Fruit fly (Drosophila melanogaster): Measurements from ENCODE around the gene Cadps.

dm6 chr4:1234749-1235148, 4.1 kb downstream of the Cadps start:
- no peak for TF ChIP-seq OdsH (GFP tag; optimal IDR thresholded peaks at IDR 0.05)
- no peak for TF ChIP-seq CG9705 (GFP tag; optimal IDR thresholded peaks at IDR 0.05)
- TF ChIP-seq brk (GFP tag; optimal IDR thresholded peaks at IDR 0.05): no peak
- TF ChIP-seq woc (GFP tag; optimal IDR thresholded peaks at IDR 0.05): no peak
- no peak for TF ChIP-seq usp (GFP tag; optimal IDR thresholded peaks at IDR 0.05)
- TF ChIP-seq Hr78 (GFP tag; optimal IDR thresholded peaks at IDR 0.05): no peak
- no peak for TF ChIP-seq sv (GFP tag; optimal IDR thresholded peaks at IDR 0.05)
- no peak for TF ChIP-seq tai (GFP tag; optimal IDR thresholded peaks at IDR 0.05)
- no peak for TF ChIP-seq CrebA (GFP tag; optimal IDR thresholded peaks at IDR 0.05; ENCODE audit: borderline replicate concordance)
- TF ChIP-seq Jra (GFP tag; optimal IDR thresholded peaks at IDR 0.05): no peak
- TF ChIP-seq Mio (GFP tag; optimal IDR thresholded peaks at IDR 0.05): no peak
- TF ChIP-seq rgr (GFP tag; optimal IDR thresholded peaks at IDR 0.05): no peak
- TF ChIP-seq h (GFP tag; optimal IDR thresholded peaks at IDR 0.05): no peak
- no peak for TF ChIP-seq psq (GFP tag; optimal IDR thresholded peaks at IDR 0.05)

Measured in whole organism, wandering third instar larva.